Fruit fly (Drosophila melanogaster) whole organism, embryonic: ENCODE results near the gene Irbp18.

Experiments used
- Abd-B ChIP-seq: fragments of 200-800 bp; sonication (Bioruptor generic); optimal IDR thresholded peaks from 2 replicates; lab custom pipeline; 2018; ENCODE audit warnings: missing biosample characterization, mild to moderate bottlenecking, missing genetic modification characterization, moderate library complexity
- Bdp1 ChIP-seq: fragments of 200-800 bp; sonication (Bioruptor generic); optimal IDR thresholded peaks from 3 replicates; lab custom pipeline; 2016; ENCODE audit warnings: missing biosample characterization, missing genetic modification characterization
- CG10209 ChIP-seq: fragments of 200-800 bp; sonication (Bioruptor generic); optimal IDR thresholded peaks from 3 replicates; lab custom pipeline; 2017; ENCODE audit warnings: missing biosample characterization, mild to moderate bottlenecking, missing genetic modification characterization, missing genetic modification reagents
- CG10366 ChIP-seq: fragments of 200-800 bp; sonication (Bioruptor generic); IDR thresholded peaks from 2 replicates; pipeline ENCODE4 v1.3.6; 2022; ENCODE audit warnings: missing biosample characterization, missing genetic modification characterization
- CG11504 ChIP-seq: fragments of 200-800 bp; sonication (Bioruptor generic); optimal IDR thresholded peaks from 3 replicates; lab custom pipeline; 2019; ENCODE audit warnings: missing biosample characterization, mild to moderate bottlenecking, missing genetic modification characterization, moderate library complexity
- CG14014 ChIP-seq: fragments of 200-800 bp; sonication (Bioruptor generic); IDR thresholded peaks from 2 replicates; pipeline ENCODE4 v1.3.6; 2022; ENCODE audit warnings: missing biosample characterization, missing genetic modification characterization
- CG14667 ChIP-seq: fragments of 200-800 bp; sonication (Bioruptor generic); IDR thresholded peaks from 2 replicates; pipeline ENCODE4 v1.3.6; 2022; ENCODE audit warnings: missing biosample characterization, missing genetic modification characterization
- CG1529 ChIP-seq: fragments of 200-800 bp; sonication (Bioruptor generic); optimal IDR thresholded peaks from 3 replicates; lab custom pipeline; 2018; ENCODE audit warnings: missing biosample characterization, missing genetic modification characterization
- CG17186 ChIP-seq: fragments of 200-800 bp; sonication (Bioruptor generic); optimal IDR thresholded peaks from 3 replicates; lab custom pipeline; 2017; ENCODE audit warnings: missing biosample characterization, missing genetic modification reagents, missing genetic modification characterization
- CG17568 ChIP-seq: fragments of 200-800 bp; sonication (Bioruptor generic); optimal IDR thresholded peaks from 2 replicates; lab custom pipeline; 2018; ENCODE audit warnings: missing biosample characterization, mild to moderate bottlenecking, missing genetic modification characterization, moderate library complexity
- CG1792 ChIP-seq: fragments of 200-800 bp; sonication (Bioruptor generic); optimal IDR thresholded peaks from 2 replicates; lab custom pipeline; 2016; ENCODE audit warnings: missing biosample characterization, missing genetic modification characterization
- CG2116 ChIP-seq: fragments of 200-800 bp; sonication (Bioruptor generic); optimal IDR thresholded peaks from 3 replicates; lab custom pipeline; 2018; ENCODE audit warnings: missing biosample characterization, mild to moderate bottlenecking, missing genetic modification characterization
- CG2120 ChIP-seq: fragments of 200-800 bp; sonication (Bioruptor generic); optimal IDR thresholded peaks from 3 replicates; lab custom pipeline; 2016; ENCODE audit warnings: missing biosample characterization, missing genetic modification characterization
- CG30403 ChIP-seq: fragments of 200-800 bp; sonication (Bioruptor generic); optimal IDR thresholded peaks from 3 replicates; lab custom pipeline; 2016; ENCODE audit warnings: missing biosample characterization, missing genetic modification characterization
- CG31388 ChIP-seq: fragments of 200-800 bp; sonication (Bioruptor generic); optimal IDR thresholded peaks from 2 replicates; lab custom pipeline; 2016; ENCODE audit warnings: missing biosample characterization, missing genetic modification characterization
- CG3726 ChIP-seq: fragments of 200-800 bp; sonication (Bioruptor generic); IDR thresholded peaks from 3 replicates; pipeline ENCODE4, ENCODE4 v1.3.6; 2022; ENCODE audit warnings: missing biosample characterization, missing genetic modification characterization
- CG4707 ChIP-seq: fragments of 200-800 bp; sonication (Bioruptor generic); optimal IDR thresholded peaks from 2 replicates; lab custom pipeline; 2018; ENCODE audit warnings: missing biosample characterization, mild to moderate bottlenecking, missing genetic modification characterization, moderate library complexity
- CG5245 ChIP-seq: fragments of 200-800 bp; sonication (Bioruptor generic); optimal IDR thresholded peaks from 3 replicates; lab custom pipeline; 2016; ENCODE audit warnings: missing biosample characterization, missing genetic modification characterization
- CG6272 ChIP-seq: fragments of 200-800 bp; sonication (Bioruptor generic); IDR thresholded peaks from 2 replicates; pipeline ENCODE4 v1.3.6; 2022; ENCODE audit warnings: missing biosample characterization, missing genetic modification characterization
- CG6654 ChIP-seq: fragments of 200-800 bp; sonication (Bioruptor generic); optimal IDR thresholded peaks from 2 replicates; lab custom pipeline; 2017; ENCODE audit warnings: missing biosample characterization, mild to moderate bottlenecking, missing genetic modification characterization
- CG7556 ChIP-seq: fragments of 200-800 bp; sonication (Bioruptor generic); optimal IDR thresholded peaks from 2 replicates; lab custom pipeline; 2017; ENCODE audit warnings: missing biosample characterization, mild to moderate bottlenecking, missing genetic modification characterization
- CG8089 ChIP-seq: fragments of 200-800 bp; sonication (Bioruptor generic); optimal IDR thresholded peaks from 3 replicates; lab custom pipeline; 2016; ENCODE audit warnings: missing biosample characterization, missing genetic modification characterization
- CG8359 ChIP-seq: fragments of 200-800 bp; sonication (Bioruptor generic); optimal IDR thresholded peaks from 2 replicates; lab custom pipeline; 2017; ENCODE audit warnings: missing biosample characterization, mild to moderate bottlenecking, missing genetic modification characterization, borderline replicate concordance
- Chrac-16 ChIP-seq: fragments of 200-800 bp; sonication (Bioruptor generic); optimal IDR thresholded peaks from 3 replicates; lab custom pipeline; 2016; ENCODE audit warnings: missing biosample characterization, missing genetic modification characterization
- CkIIα-i1 ChIP-seq: fragments of 200-800 bp; sonication (Bioruptor generic); IDR thresholded peaks from 2 replicates; pipeline ENCODE4 v1.3.6; 2022; ENCODE audit warnings: missing biosample characterization, missing genetic modification characterization
- HLHmδ ChIP-seq: fragments of 200-800 bp; sonication (Bioruptor generic); optimal IDR thresholded peaks from 2 replicates; lab custom pipeline; 2018; ENCODE audit warnings: missing biosample characterization, mild to moderate bottlenecking, missing genetic modification characterization, moderate library complexity
- Hmr ChIP-seq: fragments of 200-800 bp; sonication (Bioruptor generic); optimal IDR thresholded peaks from 3 replicates; lab custom pipeline; 2017; ENCODE audit warnings: mild to moderate bottlenecking, missing biosample characterization, missing genetic modification reagents, missing genetic modification characterization
- Hsf ChIP-seq: fragments of 200-800 bp; sonication (Bioruptor generic); optimal IDR thresholded peaks from 3 replicates; lab custom pipeline; 2016; ENCODE audit warnings: missing biosample characterization, missing genetic modification characterization
- Lpt ChIP-seq: fragments of >200 bp; optimal IDR thresholded peaks from 2 replicates; lab custom pipeline; 2018; ENCODE audit warnings: missing biosample characterization, missing genetic modification characterization
- MTF-1 ChIP-seq: fragments of 200-800 bp; sonication (Bioruptor generic); optimal IDR thresholded peaks from 2 replicates; lab custom pipeline; 2018; ENCODE audit warnings: missing biosample characterization, mild to moderate bottlenecking, missing genetic modification characterization, borderline replicate concordance
- Mes4 ChIP-seq: fragments of 200-800 bp; sonication (Bioruptor generic); optimal IDR thresholded peaks from 2 replicates; lab custom pipeline; 2016; ENCODE audit warnings: missing biosample characterization, missing genetic modification characterization
- Mrtf ChIP-seq: fragments of 200-800 bp; sonication (Bioruptor generic); IDR thresholded peaks from 3 replicates; pipeline ENCODE4 v1.3.6; 2022; ENCODE audit warnings: missing biosample characterization, missing genetic modification characterization
- Tbp ChIP-seq: fragments of >200 bp; optimal IDR thresholded peaks from 2 replicates; lab custom pipeline; 2018; ENCODE audit warnings: missing biosample characterization, missing genetic modification characterization
- Trl ChIP-seq, 3 experiments: fragments of >200 bp in 2 of 3; fragments of 200-800 bp in 1 of 3; sonication (Bioruptor generic) in 1 of 3; optimal IDR thresholded peaks; 2 replicates in 1 of 3; 3 replicates in 2 of 3; lab custom pipeline; 2016 to 2017; ENCODE audit warnings: missing biosample characterization in 1 of 3, missing genetic modification characterization in 1 of 3
- Xbp1 ChIP-seq: fragments of 200-800 bp; sonication (Bioruptor generic); optimal IDR thresholded peaks from 3 replicates; lab custom pipeline; 2016; ENCODE audit warnings: missing biosample characterization, mild to moderate bottlenecking, missing genetic modification characterization
- bbx ChIP-seq: fragments of 200-800 bp; sonication (Bioruptor generic); IDR thresholded peaks from 2 replicates; pipeline ENCODE4 v1.3.6; 2022; ENCODE audit warnings: missing biosample characterization, missing genetic modification characterization; ENCODE audit not compliant: partially characterized antibody
- br ChIP-seq: fragments of >200 bp; optimal IDR thresholded peaks from 2 replicates; lab custom pipeline; 2017
- da ChIP-seq: fragments of 200-800 bp; sonication (Bioruptor generic); optimal IDR thresholded peaks from 2 replicates; lab custom pipeline; 2016; ENCODE audit warnings: missing biosample characterization, missing genetic modification characterization
- gsb ChIP-seq: fragments of 200-800 bp; sonication (Bioruptor generic); IDR thresholded peaks from 2 replicates; pipeline ENCODE4 v1.3.6; 2022; ENCODE audit warnings: missing biosample characterization, missing genetic modification characterization
- kay ChIP-seq: fragments of 200-800 bp; sonication (Bioruptor generic); optimal IDR thresholded peaks from 2 replicates; lab custom pipeline; 2016; ENCODE audit warnings: missing biosample characterization, missing genetic modification characterization
- kni ChIP-seq: fragments of 200-800 bp; sonication (Bioruptor generic); optimal IDR thresholded peaks from 3 replicates; lab custom pipeline; 2017; ENCODE audit warnings: mild to moderate bottlenecking, missing biosample characterization, missing genetic modification reagents, missing genetic modification characterization
- maf-S ChIP-seq: fragments of 200-800 bp; sonication (Bioruptor generic); optimal IDR thresholded peaks from 2 replicates; lab custom pipeline; 2016; ENCODE audit warnings: missing biosample characterization, missing genetic modification characterization
- mirr ChIP-seq: fragments of 200-800 bp; sonication (Bioruptor generic); optimal IDR thresholded peaks from 3 replicates; lab custom pipeline; 2018; ENCODE audit warnings: missing biosample characterization, mild to moderate bottlenecking, missing genetic modification characterization
- nom ChIP-seq: fragments of 200-800 bp; sonication (Bioruptor generic); optimal IDR thresholded peaks from 2 replicates; lab custom pipeline; 2017; ENCODE audit warnings: missing biosample characterization, missing genetic modification characterization, mild to moderate bottlenecking, moderate library complexity, missing genetic modification reagents
- org-1 ChIP-seq: fragments of 200-800 bp; sonication (Bioruptor generic); optimal IDR thresholded peaks from 2 replicates; lab custom pipeline; 2017; ENCODE audit warnings: missing biosample characterization, missing genetic modification characterization
- pho ChIP-seq: fragments of 200-800 bp; sonication (Bioruptor generic); optimal IDR thresholded peaks from 2 replicates; lab custom pipeline; 2016; ENCODE audit warnings: missing biosample characterization, missing genetic modification characterization
- phol ChIP-seq: fragments of 200-800 bp; sonication (Bioruptor generic); optimal IDR thresholded peaks from 3 replicates; lab custom pipeline; 2018; ENCODE audit warnings: missing biosample characterization, mild to moderate bottlenecking, missing genetic modification characterization, moderate library complexity
- ranshi ChIP-seq: fragments of 200-800 bp; sonication (Bioruptor generic); IDR thresholded peaks from 2 replicates; pipeline ENCODE4 v1.3.6; 2022; ENCODE audit warnings: missing biosample characterization, missing genetic modification characterization
- twi ChIP-seq: fragments of 200-800 bp; optimal IDR thresholded peaks from 2 replicates; lab custom pipeline; 2019; ENCODE audit warnings: missing biosample characterization, mild to moderate bottlenecking, missing genetic modification characterization, moderate library complexity
- zfh1 ChIP-seq: fragments of 200-800 bp; sonication (Bioruptor generic); IDR thresholded peaks from 3 replicates; pipeline ENCODE4 v1.3.6; 2022; ENCODE audit warnings: missing biosample characterization, missing genetic modification characterization

Gene Irbp18

DNA sequence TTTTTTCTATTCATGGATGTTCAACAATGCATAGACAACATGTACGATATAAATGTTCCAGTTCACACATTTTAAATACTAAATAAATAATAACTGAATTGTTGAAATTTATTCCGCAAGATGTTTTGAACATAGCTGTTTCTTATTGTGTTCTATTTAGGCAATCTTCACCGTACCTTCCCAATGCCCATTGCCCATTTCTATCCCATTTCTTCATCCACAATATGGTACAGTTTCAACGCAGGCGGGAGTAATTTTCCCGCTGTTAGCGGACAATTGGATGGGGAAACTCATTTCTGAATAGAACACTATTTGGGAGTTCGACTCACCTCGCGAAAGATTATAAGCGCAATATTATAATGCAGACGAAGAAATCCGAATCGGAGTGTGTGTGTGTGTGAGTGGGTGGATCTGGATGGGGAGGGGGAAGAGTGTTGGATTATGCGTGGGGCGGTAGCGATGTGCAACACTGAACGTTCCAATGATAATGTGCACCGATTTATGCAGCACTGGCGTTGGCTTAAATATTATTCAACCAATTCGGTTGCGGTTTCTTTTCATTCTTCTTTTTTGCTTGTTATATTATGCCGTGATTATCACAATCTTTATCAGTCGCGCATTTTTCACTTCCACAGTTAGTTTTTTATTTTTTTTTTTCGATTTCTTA lies 5.9 kb downstream of the Irbp18 start (continued):
- TF ChIP-seq CG10209 (GFP tag; lab: Kevin White, UChicago), result peak; percentile 34
- TF ChIP-seq gsb (GFP tag; lab: Robert Waterston, UW), result no peak
- TF ChIP-seq CG1792 (GFP tag; lab: Kevin White, UChicago), result peak; percentile 36
- TF ChIP-seq CG5245 (GFP tag; lab: Kevin White, UChicago), result peak; percentile 29
- TF ChIP-seq Trl (optimal IDR thresholded peaks at IDR 0.05; lab: Kevin White, UChicago), result no peak
- peak; percentile 68 for TF ChIP-seq Trl (GFP tag; optimal IDR thresholded peaks at IDR 0.05; lab: Kevin White, UChicago)
- TF ChIP-seq CG17568, result no peak
- TF ChIP-seq bbx, result peak; percentile 48
- TF ChIP-seq CG6272 (GFP tag; lab: Robert Waterston, UW), result peak; percentile 76
- no peak for TF ChIP-seq Lpt (GFP tag; lab: Kevin White, UChicago)
- 0 out of 2 replicates have a peak, but pooled peaks have one; percentile 8 for TF ChIP-seq CG14014 (GFP tag; lab: Robert Waterston, UW)
- TF ChIP-seq nom, result peak; percentile 59
- TF ChIP-seq twi (tag; lab: Kevin White, UChicago), result no peak
- no peak for TF ChIP-seq Tbp
- TF ChIP-seq CG10366 (GFP tag; lab: Robert Waterston, UW), result no peak
- peak; percentile 48 for TF ChIP-seq CG2120 (GFP tag; lab: Kevin White, UChicago)
- TF ChIP-seq org-1, result no peak
- peak; percentile 62; the same call in 2 of the 3 replicates for TF ChIP-seq Mrtf (GFP tag; lab: Robert Waterston, UW)
- TF ChIP-seq Hmr (GFP tag; lab: Kevin White, UChicago), result peak; percentile 59
- TF ChIP-seq CG11504, result peak; percentile 7
- no peak for TF ChIP-seq da (GFP tag; lab: Kevin White, UChicago)
- TF ChIP-seq CG4707 (GFP tag; lab: Kevin White, UChicago), result no peak
- peak; percentile 43 for TF ChIP-seq kay (GFP tag; lab: Kevin White, UChicago)
- TF ChIP-seq CG14667 (GFP tag; lab: Robert Waterston, UW), result no peak
- peak; percentile 5 for TF ChIP-seq CG7556
- peak; percentile 14 for TF ChIP-seq CG6654 (GFP tag; lab: Kevin White, UChicago)
- peak; percentile 5 for TF ChIP-seq mirr (GFP tag; lab: Kevin White, UChicago)
- TF ChIP-seq Abd-B (GFP tag; lab: Kevin White, UChicago), result peak; percentile 28
- peak; percentile 48 for TF ChIP-seq pho
- TF ChIP-seq CG30403, result peak; percentile 53
- TF ChIP-seq br (lab: Kevin White, UChicago), result no peak
- no peak for TF ChIP-seq CG8359 (GFP tag; lab: Kevin White, UChicago)
- TF ChIP-seq MTF-1 (GFP tag; lab: Kevin White, UChicago), result peak; percentile 28
- peak; percentile 66; the same call in 2 of the 3 replicates for TF ChIP-seq zfh1 (GFP tag; lab: Robert Waterston, UW)
- TF ChIP-seq ranshi (GFP tag; lab: Robert Waterston, UW), result peak; percentile 13; the same call in 1 of the 2 replicates
- peak; percentile 6 for TF ChIP-seq CG2116 (GFP tag; lab: Kevin White, UChicago)
- no peak for TF ChIP-seq CG31388
- TF ChIP-seq Chrac-16, result peak; percentile 30
- TF ChIP-seq Bdp1 (GFP tag; lab: Kevin White, UChicago), result peak; percentile 50
- TF ChIP-seq CG8089 (GFP tag; lab: Kevin White, UChicago), result peak; percentile 34
- TF ChIP-seq CkIIα-i1 (GFP tag; lab: Robert Waterston, UW), result no peak
- peak; percentile 27 for TF ChIP-seq CG17186 (GFP tag; lab: Kevin White, UChicago)
- TF ChIP-seq CG1529 (GFP tag; lab: Kevin White, UChicago), result peak; percentile 3
- TF ChIP-seq phol (tag; lab: Kevin White, UChicago), result no peak
- TF ChIP-seq maf-S (GFP tag; lab: Kevin White, UChicago), result peak; percentile 64
- peak; percentile 51 for TF ChIP-seq Xbp1 (GFP tag; lab: Kevin White, UChicago)
- TF ChIP-seq CG3726 (GFP tag; lab: Robert Waterston, UW), result no peak
- peak; percentile 33 for TF ChIP-seq HLHmδ (GFP tag; lab: Kevin White, UChicago)
- peak; percentile 79 for TF ChIP-seq kni (GFP tag; lab: Kevin White, UChicago)
- TF ChIP-seq Hsf, result peak; percentile 57
- peak; percentile 57 for TF ChIP-seq Mes4 (GFP tag; lab: Kevin White, UChicago)
